Worm (Caenorhabditis elegans) whole organism, L3 larva: ENCODE results near the gene T04G9.7.

Source experiments
- R02D3.7 ChIP-seq: fragments of 150-350 bp; optimal IDR thresholded peaks from 2 replicates; lab custom pipeline; 2014; ENCODE audit warnings: missing biosample characterization, missing genetic modification characterization
- ZK546.5 ChIP-seq: sonication (generic microtip); optimal IDR thresholded peaks from 2 replicates; lab custom pipeline; 2017; ENCODE audit warnings: missing biosample characterization, missing genetic modification characterization
- aly-2 ChIP-seq: fragments of 150-350 bp; optimal IDR thresholded peaks from 2 replicates; lab custom pipeline; 2014; ENCODE audit warnings: missing biosample characterization, missing genetic modification characterization
- ama-1 ChIP-seq: fragments of 150-350 bp; optimal IDR thresholded peaks from 2 replicates; lab custom pipeline; 2018
- ceh-16 ChIP-seq: sonication (generic microtip); optimal IDR thresholded peaks from 2 replicates; lab custom pipeline; 2017; ENCODE audit warnings: missing biosample characterization, missing genetic modification characterization
- ceh-28 ChIP-seq: fragments of 150-350 bp; optimal IDR thresholded peaks from 2 replicates; lab custom pipeline; 2014; ENCODE audit warnings: missing biosample characterization, missing genetic modification reagents, missing genetic modification characterization
- ceh-82 ChIP-seq: fragments of 150-350 bp; optimal IDR thresholded peaks from 2 replicates; lab custom pipeline; 2014; ENCODE audit warnings: missing biosample characterization, missing genetic modification characterization
- ceh-9 ChIP-seq: sonication (generic microtip); optimal IDR thresholded peaks from 2 replicates; lab custom pipeline; 2018; ENCODE audit warnings: missing biosample characterization, missing genetic modification characterization
- daf-12 ChIP-seq: fragments of 150-350 bp; optimal IDR thresholded peaks from 2 replicates; lab custom pipeline; 2014; ENCODE audit warnings: missing biosample characterization, missing genetic modification reagents, missing genetic modification characterization
- egl-27 ChIP-seq: sonication (generic microtip); optimal IDR thresholded peaks from 4 replicates; lab custom pipeline; 2017; ENCODE audit warnings: missing biosample characterization, missing genetic modification reagents, missing genetic modification characterization
- egl-5 ChIP-seq: fragments of 150-350 bp; optimal IDR thresholded peaks from 2 replicates; lab custom pipeline; 2017; ENCODE audit warnings: missing biosample characterization, missing genetic modification reagents, missing genetic modification characterization, inconsistent platforms
- elt-1 ChIP-seq: fragments of 150-350 bp; optimal IDR thresholded peaks from 2 replicates; lab custom pipeline; 2014; ENCODE audit warnings: missing biosample characterization, missing genetic modification characterization
- elt-2 ChIP-seq: sonication (generic microtip); optimal IDR thresholded peaks from 2 replicates; lab custom pipeline; 2016; ENCODE audit warnings: missing genetic modification reagents, mild to moderate bottlenecking, missing genetic modification characterization, missing compliant biosample characterization
- elt-3 ChIP-seq, 3 experiments: fragments of 150-350 bp in 1 of 3; sonication (generic microtip) in 2 of 3; optimal IDR thresholded peaks; 2 replicates in 2 of 3; 4 replicates in 1 of 3; lab custom pipeline; 2014 to 2017; ENCODE audit warnings: missing biosample characterization in 3 of 3, missing genetic modification characterization in 3 of 3
- eor-1 ChIP-seq, 2 experiments: fragments of 150-350 bp; optimal IDR thresholded peaks; 2 replicates each; lab custom pipeline; 2014 to 2018; ENCODE audit warnings: missing biosample characterization in 2 of 2, missing genetic modification characterization in 2 of 2
- fkh-10 ChIP-seq: sonication (generic microtip); optimal IDR thresholded peaks from 2 replicates; lab custom pipeline; 2017; ENCODE audit warnings: missing biosample characterization, missing genetic modification reagents, missing genetic modification characterization
- fkh-2 ChIP-seq: fragments of 150-350 bp; optimal IDR thresholded peaks from 2 replicates; lab custom pipeline; 2014; ENCODE audit warnings: missing biosample characterization, missing genetic modification reagents, missing genetic modification characterization
- fos-1 ChIP-seq: fragments of 150-350 bp; optimal IDR thresholded peaks from 2 replicates; lab custom pipeline; 2014; ENCODE audit warnings: missing biosample characterization, missing genetic modification characterization
- hmg-11 ChIP-seq: sonication (generic microtip); optimal IDR thresholded peaks from 2 replicates; lab custom pipeline; 2016; ENCODE audit warnings: missing genetic modification characterization, missing compliant biosample characterization
- jun-1 ChIP-seq: fragments of 150-350 bp; optimal IDR thresholded peaks from 2 replicates; lab custom pipeline; 2014; ENCODE audit warnings: missing biosample characterization, missing genetic modification reagents, missing genetic modification characterization
- lin-15B ChIP-seq: fragments of 150-350 bp; optimal IDR thresholded peaks from 2 replicates; lab custom pipeline; 2014; ENCODE audit warnings: missing biosample characterization, missing genetic modification characterization
- lin-39 ChIP-seq: fragments of 150-350 bp; optimal IDR thresholded peaks from 2 replicates; lab custom pipeline; 2018; ENCODE audit warnings: missing biosample characterization, missing genetic modification reagents, missing genetic modification characterization
- lsy-12 ChIP-seq: sonication (generic microtip); optimal IDR thresholded peaks from 2 replicates; lab custom pipeline; 2016; ENCODE audit warnings: mild to moderate bottlenecking, missing genetic modification characterization, missing compliant biosample characterization
- mdl-1 ChIP-seq: fragments of 150-350 bp; optimal IDR thresholded peaks from 2 replicates; lab custom pipeline; 2014; ENCODE audit warnings: missing biosample characterization, missing genetic modification characterization
- mml-1 ChIP-seq: fragments of 150-350 bp; sonication (generic microtip); optimal IDR thresholded peaks from 3 replicates; lab custom pipeline; 2014; ENCODE audit warnings: missing biosample characterization, missing genetic modification characterization
- nfya-1 ChIP-seq: sonication (generic microtip); optimal IDR thresholded peaks from 2 replicates; lab custom pipeline; 2017; ENCODE audit warnings: missing genetic modification characterization, mild to moderate bottlenecking, missing compliant biosample characterization, antibody characterized with exemption, moderate library complexity; ENCODE audit not compliant: insufficient read depth
- nhr-11 ChIP-seq: fragments of 150-350 bp; optimal IDR thresholded peaks from 2 replicates; lab custom pipeline; 2014; ENCODE audit warnings: missing biosample characterization, missing genetic modification characterization
- nhr-12 ChIP-seq: fragments of 150-350 bp; optimal IDR thresholded peaks from 2 replicates; lab custom pipeline; 2014; ENCODE audit warnings: missing biosample characterization, missing genetic modification characterization
- nhr-23 ChIP-seq: fragments of 150-350 bp; optimal IDR thresholded peaks from 2 replicates; lab custom pipeline; 2014; ENCODE audit warnings: missing biosample characterization, missing genetic modification reagents, missing genetic modification characterization
- nhr-237 ChIP-seq: fragments of 150-350 bp; optimal IDR thresholded peaks from 2 replicates; lab custom pipeline; 2014; ENCODE audit warnings: missing biosample characterization, missing genetic modification characterization
- nhr-25 ChIP-seq: sonication (generic microtip); optimal IDR thresholded peaks from 2 replicates; lab custom pipeline; 2017; ENCODE audit warnings: missing biosample characterization, missing genetic modification characterization
- nhr-28 ChIP-seq: fragments of 150-350 bp; optimal IDR thresholded peaks from 2 replicates; lab custom pipeline; 2014; ENCODE audit warnings: missing biosample characterization, missing genetic modification characterization
- nhr-43 ChIP-seq: sonication (generic microtip); optimal IDR thresholded peaks from 2 replicates; lab custom pipeline; 2016; ENCODE audit warnings: mild to moderate bottlenecking, missing genetic modification characterization, missing compliant biosample characterization; ENCODE audit not compliant: poor library complexity, severe bottlenecking
- nhr-67 ChIP-seq: fragments of 150-350 bp; optimal IDR thresholded peaks from 2 replicates; lab custom pipeline; 2014; ENCODE audit warnings: missing biosample characterization, missing genetic modification characterization
- nhr-76 ChIP-seq: fragments of 150-350 bp; sonication (generic microtip); optimal IDR thresholded peaks from 5 replicates; lab custom pipeline; 2014; ENCODE audit warnings: missing biosample characterization, missing genetic modification characterization
- nhr-77 ChIP-seq: fragments of 150-350 bp; optimal IDR thresholded peaks from 2 replicates; lab custom pipeline; 2014; ENCODE audit warnings: missing biosample characterization, missing genetic modification characterization
- pha-4 ChIP-seq: fragments of 150-350 bp; optimal IDR thresholded peaks from 2 replicates; lab custom pipeline; 2014; ENCODE audit warnings: missing biosample characterization, missing genetic modification reagents, missing genetic modification characterization
- pqm-1 ChIP-seq: fragments of 150-350 bp; optimal IDR thresholded peaks from 2 replicates; lab custom pipeline; 2017; ENCODE audit warnings: missing biosample characterization, missing genetic modification characterization, inconsistent platforms
- sea-2 ChIP-seq: fragments of 150-350 bp; sonication (generic microtip); optimal IDR thresholded peaks from 4 replicates; lab custom pipeline; 2014; ENCODE audit warnings: missing biosample characterization, missing genetic modification reagents, missing genetic modification characterization
- skn-1 ChIP-seq: fragments of 150-350 bp; optimal IDR thresholded peaks from 2 replicates; lab custom pipeline; 2014; ENCODE audit warnings: missing biosample characterization, missing genetic modification characterization
- snpc-4 ChIP-seq: fragments of 150-350 bp; optimal IDR thresholded peaks from 2 replicates; lab custom pipeline; 2014; ENCODE audit warnings: missing biosample characterization, missing genetic modification characterization
- tbx-2 ChIP-seq: sonication (generic microtip); optimal IDR thresholded peaks from 2 replicates; lab custom pipeline; 2016; ENCODE audit warnings: mild to moderate bottlenecking, missing genetic modification characterization, missing compliant biosample characterization
- unc-39 ChIP-seq: sonication (generic microtip); optimal IDR thresholded peaks from 4 replicates; lab custom pipeline; 2017; ENCODE audit warnings: missing biosample characterization, missing genetic modification characterization
- unc-62 ChIP-seq: fragments of 150-350 bp; sonication (generic microtip); optimal IDR thresholded peaks from 4 replicates; lab custom pipeline; 2014; ENCODE audit warnings: missing biosample characterization, missing genetic modification reagents, missing genetic modification characterization
- zag-1 ChIP-seq: fragments of 150-350 bp; optimal IDR thresholded peaks from 2 replicates; lab custom pipeline; 2014; ENCODE audit warnings: missing biosample characterization, missing genetic modification characterization
- ztf-11 ChIP-seq: fragments of 150-350 bp; optimal IDR thresholded peaks from 2 replicates; lab custom pipeline; 2014; ENCODE audit warnings: missing biosample characterization, missing genetic modification characterization
- ztf-4 ChIP-seq: fragments of 150-350 bp; optimal IDR thresholded peaks from 2 replicates; lab custom pipeline; 2014; ENCODE audit warnings: missing biosample characterization, missing genetic modification characterization

The T04G9.7 gene

ce11 chrX:806515-806914 is 35.9 kb downstream of the T04G9.7 start:
- TF ChIP-seq nhr-11 = peak; percentile 96
- TF ChIP-seq pha-4 (tag; lab: Kevin White, UChicago) = peak; percentile 97
- TF ChIP-seq ceh-82 (tag; lab: Kevin White, UChicago) = peak; percentile 99
- TF ChIP-seq eor-1 (tag; optimal IDR thresholded peaks at IDR 0.05; lab: Kevin White, UChicago) = peak in 1 of 2 experiments; percentile 78
- peak; percentile 99 for TF ChIP-seq jun-1 (tag; lab: Kevin White, UChicago)
- TF ChIP-seq lin-15B (tag; lab: Kevin White, UChicago) = peak; percentile 66
- TF ChIP-seq hmg-11 (tag; lab: Kevin White, UChicago) = peak; percentile 100
- TF ChIP-seq ztf-4 = peak; percentile 88
- peak; percentile 77 for TF ChIP-seq ceh-16 (tag; lab: Kevin White, UChicago)
- peak; percentile 94 for TF ChIP-seq egl-27
- peak; percentile 23 for TF ChIP-seq nhr-12 (tag; lab: Kevin White, UChicago)
- peak; percentile 50 for TF ChIP-seq unc-39 (tag; lab: Kevin White, UChicago)
- peak; percentile 93 for TF ChIP-seq nhr-76
- peak; percentile 99 for TF ChIP-seq nhr-23 (tag; lab: Kevin White, UChicago)
- TF ChIP-seq fkh-10 = peak; percentile 97
- TF ChIP-seq skn-1 (tag; lab: Kevin White, UChicago) = peak; percentile 97
- TF ChIP-seq zag-1 (tag; lab: Kevin White, UChicago) = peak; percentile 91
- TF ChIP-seq unc-62 (GFP tag; lab: Kevin White, UChicago) = peak; percentile 91
- no peak for TF ChIP-seq mml-1 (tag; lab: Kevin White, UChicago)
- peak; percentile 89 for TF ChIP-seq pqm-1 (tag; lab: Kevin White, UChicago)
- TF ChIP-seq nhr-67 = peak; percentile 70
- no peak for TF ChIP-seq sea-2 (GFP tag; lab: Kevin White, UChicago)
- TF ChIP-seq ztf-11 (tag; lab: Kevin White, UChicago) = peak; percentile 66
- peak; percentile 98 for TF ChIP-seq nhr-77 (tag; lab: Kevin White, UChicago)
- TF ChIP-seq R02D3.7 (tag; lab: Kevin White, UChicago) = peak; percentile 92
- peak; percentile 80 for TF ChIP-seq mdl-1 (tag; lab: Kevin White, UChicago)
- peak; percentile 98 for TF ChIP-seq tbx-2 (tag; lab: Kevin White, UChicago)
- peak; percentile 96 for TF ChIP-seq lsy-12 (tag; lab: Kevin White, UChicago)
- TF ChIP-seq daf-12 (tag; lab: Kevin White, UChicago) = peak; percentile 84
- TF ChIP-seq egl-5 (tag; lab: Kevin White, UChicago) = peak; percentile 99
- peak; percentile 98 for TF ChIP-seq ceh-28
- peak; percentile 97 for TF ChIP-seq fos-1 (tag; lab: Kevin White, UChicago)
- TF ChIP-seq elt-3 (tag; optimal IDR thresholded peaks at IDR 0.05; lab: Kevin White, UChicago) = peak; percentile 85 to 96 (median 87)
- TF ChIP-seq nhr-25 (tag; lab: Kevin White, UChicago) = peak; percentile 97
- peak; percentile 96 for TF ChIP-seq nhr-28 (tag; lab: Kevin White, UChicago)
- peak; percentile 93 for TF ChIP-seq fkh-2 (tag; lab: Kevin White, UChicago)
- peak; percentile 99 for TF ChIP-seq lin-39 (tag; lab: Kevin White, UChicago)
- peak; percentile 95 for TF ChIP-seq aly-2 (tag; lab: Kevin White, UChicago)
- TF ChIP-seq elt-2 = peak; percentile 88
- peak; percentile 95 for TF ChIP-seq nfya-1
- TF ChIP-seq ceh-9 (tag; lab: Kevin White, UChicago) = peak; percentile 61
- peak; percentile 95 for TF ChIP-seq snpc-4 (tag; lab: Kevin White, UChicago)
- peak; percentile 99 for TF ChIP-seq nhr-43 (tag; lab: Kevin White, UChicago)
- TF ChIP-seq ama-1 (lab: Kevin White, UChicago) = peak; percentile 56
- peak; percentile 70 for TF ChIP-seq nhr-237 (tag; lab: Kevin White, UChicago)
- peak; percentile 61 for TF ChIP-seq ZK546.5 (tag; lab: Kevin White, UChicago)
- peak; percentile 74 for TF ChIP-seq elt-1 (tag; lab: Kevin White, UChicago)
